Fruit fly (Drosophila melanogaster) S2 (cell line): ENCODE results near the gene CG9541.

ENCODE experiments used
- CG8478 ChIP-seq: fragments of >200 bp; optimal IDR thresholded peaks from 2 replicates; lab custom pipeline; 2018
- CTCF ChIP-seq, 2 experiments: fragments of >200 bp; optimal IDR thresholded peaks; 2 replicates each; lab custom pipeline; 2018

DNA sequence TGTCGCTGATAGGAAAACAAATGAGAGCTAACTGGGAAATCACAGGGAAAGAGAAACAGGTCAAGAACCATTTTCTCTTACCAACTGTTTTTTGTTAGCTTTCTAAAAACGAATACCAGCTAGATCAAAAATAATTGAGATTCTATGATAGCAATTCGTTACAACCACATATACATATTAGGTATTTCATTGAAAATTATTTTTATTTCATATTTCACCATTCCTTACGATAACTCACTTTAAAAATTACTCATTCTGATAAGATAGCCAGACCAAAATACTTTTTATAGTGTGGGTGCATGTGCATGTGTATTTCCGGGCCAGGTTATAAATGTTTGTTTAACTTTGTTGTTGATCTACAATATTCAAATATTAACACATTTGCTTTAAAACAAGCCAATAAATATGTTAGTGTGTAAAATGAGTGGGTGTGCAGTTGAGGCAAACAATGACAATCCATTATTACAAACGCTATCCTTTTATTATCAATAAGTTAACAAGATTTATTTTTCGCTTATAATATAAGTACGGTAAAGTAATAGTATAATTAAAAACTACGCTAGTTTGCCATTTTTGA, 37.3 kb downstream of the CG9541 start:
- no peak for TF ChIP-seq CG8478 (lab: Kevin White, UChicago)
- TF ChIP-seq CTCF (optimal IDR thresholded peaks at IDR 0.05; lab: Kevin White, UChicago) = no peak
